Worm (Caenorhabditis elegans): ENCODE data around the gene cbd-1.
"Not testable (repeated sequence)": the region's sequence is repeated elsewhere in the genome, so short reads cannot be mapped to it uniquely, and the experiment has no call there.

- not testable (repeated sequence) for TF ChIP-seq F23B12.7 (tag; optimal IDR thresholded peaks at IDR 0.05; ENCODE audit: insufficient read depth); sea-2 (GFP tag; IDR thresholded peaks at IDR 0.05); chd-7 (tag; optimal IDR thresholded peaks at IDR 0.05); Y95B8A.8 (GFP tag; IDR thresholded peaks at IDR 0.05); madf-6 (GFP tag; IDR thresholded peaks at IDR 0.05); ama-1 (optimal IDR thresholded peaks at IDR 0.05); ama-1 (GFP tag; optimal IDR thresholded peaks at IDR 0.05); tlf-1 (GFP tag; optimal IDR thresholded peaks at IDR 0.05); lir-1 (GFP tag; conservative IDR thresholded peaks at IDR 0.05)
Observed at ce11 chrIV:11416724-11417123, 43.9 kb downstream of the cbd-1 start, which contains the start of gene F22B3.5.
